Worm (Caenorhabditis elegans) whole organism, L1 larva: ENCODE data around the gene nlp-20.
A peak's percentile ranks its signal among the peaks of the same experiment; 100 is the strongest.

Experiments
- C16A3.4 ChIP-seq: fragments of 150-350 bp; optimal IDR thresholded peaks from 2 replicates; lab custom pipeline; 2014; ENCODE audit warnings: missing biosample characterization, missing genetic modification characterization
- F16B12.6 ChIP-seq: fragments of 150-350 bp; optimal IDR thresholded peaks from 2 replicates; lab custom pipeline; 2014; ENCODE audit warnings: missing biosample characterization, missing genetic modification characterization
- Y116A8C.19 ChIP-seq: sonication (generic microtip); optimal IDR thresholded peaks from 2 replicates; lab custom pipeline; 2016; ENCODE audit warnings: missing compliant biosample characterization, missing genetic modification characterization, borderline replicate concordance
- aha-1 ChIP-seq: fragments of 150-350 bp; optimal IDR thresholded peaks from 2 replicates; lab custom pipeline; 2014; ENCODE audit warnings: missing biosample characterization, missing genetic modification characterization
- alr-1 ChIP-seq: fragments of 200-800 bp; sonication (Bioruptor generic); optimal IDR thresholded peaks from 2 replicates; lab custom pipeline; 2018; ENCODE audit warnings: borderline replicate concordance, mild to moderate bottlenecking, missing genetic modification characterization, missing compliant biosample characterization
- aly-2 ChIP-seq: fragments of 150-350 bp; optimal IDR thresholded peaks from 2 replicates; lab custom pipeline; 2014; ENCODE audit warnings: missing biosample characterization, missing genetic modification characterization
- ceh-63 ChIP-seq: fragments of 200-800 bp; sonication (Bioruptor generic); optimal IDR thresholded peaks from 2 replicates; lab custom pipeline; 2018; ENCODE audit warnings: mild to moderate bottlenecking, missing genetic modification characterization, missing compliant biosample characterization
- ceh-8 ChIP-seq: fragments of 200-800 bp; sonication (Bioruptor generic); optimal IDR thresholded peaks from 2 replicates; lab custom pipeline; 2018; ENCODE audit warnings: mild to moderate bottlenecking, missing genetic modification characterization, moderate library complexity, missing compliant biosample characterization
- ceh-82 ChIP-seq, 3 experiments: fragments of 150-350 bp in 1 of 3; sonication (generic microtip) in 2 of 3; optimal IDR thresholded peaks; 2 replicates each; lab custom pipeline; 2014 to 2017; ENCODE audit warnings: missing biosample characterization in 3 of 3, missing genetic modification characterization in 3 of 3
- ceh-88 ChIP-seq: fragments of 200-800 bp; sonication (Bioruptor generic); IDR thresholded peaks from 2 replicates; pipeline ENCODE4 v1.3.6; 2022; ENCODE audit warnings: missing genetic modification characterization, missing compliant biosample characterization
- ceh-90 ChIP-seq: sonication (generic microtip); optimal IDR thresholded peaks from 2 replicates; lab custom pipeline; 2016; ENCODE audit warnings: missing genetic modification characterization, missing compliant biosample characterization
- efl-1 ChIP-seq, 4 experiments: fragments of 150-350 bp; optimal IDR thresholded peaks in 3 of 4; peaks in 1 of 4; 1 replicate in 1 of 4; 2 replicates in 3 of 4; lab custom pipeline; 2014; ENCODE audit warnings: missing biosample characterization in 2 of 4, missing genetic modification characterization in 2 of 4, missing genetic modification reagents in 2 of 4
- efl-3 ChIP-seq: fragments of 200-800 bp; sonication (Bioruptor generic); optimal IDR thresholded peaks from 2 replicates; lab custom pipeline; 2018; ENCODE audit warnings: mild to moderate bottlenecking, missing genetic modification characterization, missing compliant biosample characterization
- egl-13 ChIP-seq: sonication (generic microtip); optimal IDR thresholded peaks from 2 replicates; lab custom pipeline; 2016; ENCODE audit warnings: missing genotype, missing genetic modification reagents, missing genetic modification characterization, missing compliant biosample characterization
- egl-27 ChIP-seq, 2 experiments: fragments of 150-350 bp in 1 of 2; sonication (generic microtip); optimal IDR thresholded peaks; 3 replicates each; lab custom pipeline; 2017 to 2018; ENCODE audit warnings: missing biosample characterization in 2 of 2, missing genetic modification characterization in 2 of 2, missing genetic modification reagents in 2 of 2
- fkh-8 ChIP-seq: sonication (generic microtip); optimal IDR thresholded peaks from 2 replicates; lab custom pipeline; 2016; ENCODE audit warnings: mild to moderate bottlenecking, missing genetic modification characterization, missing compliant biosample characterization
- hlh-17 ChIP-seq: fragments of 200-800 bp; sonication (Bioruptor generic); optimal IDR thresholded peaks from 2 replicates; lab custom pipeline; 2018; ENCODE audit warnings: missing genetic modification characterization, mild to moderate bottlenecking, missing compliant biosample characterization, moderate library complexity, borderline replicate concordance
- hlh-4 ChIP-seq: sonication (generic microtip); optimal IDR thresholded peaks from 2 replicates; lab custom pipeline; 2016; ENCODE audit warnings: mild to moderate bottlenecking, missing genetic modification characterization, missing compliant biosample characterization
- hpl-2 ChIP-seq: fragments of 150-350 bp; optimal IDR thresholded peaks from 2 replicates; lab custom pipeline; 2014; ENCODE audit warnings: missing biosample characterization, missing genetic modification reagents, missing genetic modification characterization
- irx-1 ChIP-seq: sonication (generic microtip); optimal IDR thresholded peaks from 2 replicates; lab custom pipeline; 2016; ENCODE audit warnings: missing genetic modification characterization, missing compliant biosample characterization
- isw-1 ChIP-seq: fragments of 200-800 bp; sonication (Bioruptor generic); IDR thresholded peaks from 2 replicates; pipeline ENCODE4 v1.3.6; 2022; ENCODE audit warnings: missing genetic modification characterization, missing compliant biosample characterization
- jun-1 ChIP-seq: fragments of 150-350 bp; optimal IDR thresholded peaks from 2 replicates; lab custom pipeline; 2014; ENCODE audit warnings: missing biosample characterization, missing genetic modification reagents, missing genetic modification characterization
- lin-13 ChIP-seq: fragments of 150-350 bp; optimal IDR thresholded peaks from 2 replicates; lab custom pipeline; 2014; ENCODE audit warnings: missing biosample characterization, missing genetic modification reagents, missing genetic modification characterization
- lin-14 ChIP-seq: fragments of 200-800 bp; sonication (Bioruptor generic); optimal IDR thresholded peaks from 2 replicates; lab custom pipeline; 2018; ENCODE audit warnings: mild to moderate bottlenecking, missing genetic modification characterization, moderate library complexity, missing compliant biosample characterization
- lin-35 ChIP-seq, 2 experiments: fragments of 150-350 bp; optimal IDR thresholded peaks; 2 replicates each; lab custom pipeline; 2014; ENCODE audit warnings: missing biosample characterization in 2 of 2, missing genetic modification characterization in 2 of 2, missing genetic modification reagents in 2 of 2
- lin-39 ChIP-seq: fragments of 150-350 bp; optimal IDR thresholded peaks from 2 replicates; lab custom pipeline; 2014; ENCODE audit warnings: missing biosample characterization, missing genetic modification reagents, missing genetic modification characterization
- lir-3 ChIP-seq: sonication (generic microtip); optimal IDR thresholded peaks from 2 replicates; lab custom pipeline; 2016; ENCODE audit warnings: mild to moderate bottlenecking, missing genetic modification characterization, moderate library complexity, missing compliant biosample characterization; ENCODE audit not compliant: poor library complexity
- lsy-2 ChIP-seq, 2 experiments: fragments of 150-350 bp; optimal IDR thresholded peaks; 2 replicates each; lab custom pipeline; 2014; ENCODE audit warnings: missing biosample characterization in 2 of 2, missing genetic modification characterization in 2 of 2
- mab-9 ChIP-seq: fragments of 200-800 bp; sonication (Bioruptor generic); IDR thresholded peaks from 2 replicates; pipeline ENCODE4 v1.3.6; 2022; ENCODE audit warnings: missing genetic modification reagents, missing genetic modification characterization, missing compliant biosample characterization
- mdl-1 ChIP-seq, 2 experiments: fragments of 150-350 bp; optimal IDR thresholded peaks; 2 replicates each; lab custom pipeline; 2014 to 2017; ENCODE audit warnings: missing biosample characterization in 2 of 2, missing genetic modification characterization in 2 of 2, inconsistent platforms in 1 of 2
- mef-2 ChIP-seq: fragments of 150-350 bp; optimal IDR thresholded peaks from 2 replicates; lab custom pipeline; 2014; ENCODE audit warnings: missing biosample characterization, missing genetic modification characterization
- nhr-11 ChIP-seq: fragments of 150-350 bp; optimal IDR thresholded peaks from 2 replicates; lab custom pipeline; 2014; ENCODE audit warnings: missing biosample characterization, missing genetic modification characterization
- nhr-12 ChIP-seq: sonication (generic microtip); optimal IDR thresholded peaks from 2 replicates; lab custom pipeline; 2017; ENCODE audit warnings: missing biosample characterization, missing genetic modification characterization
- nhr-47 ChIP-seq: sonication (generic microtip); optimal IDR thresholded peaks from 2 replicates; lab custom pipeline; 2016; ENCODE audit warnings: mild to moderate bottlenecking, missing genetic modification characterization, moderate library complexity, missing compliant biosample characterization
- nhr-71 ChIP-seq: sonication (generic microtip); optimal IDR thresholded peaks from 2 replicates; lab custom pipeline; 2016; ENCODE audit warnings: mild to moderate bottlenecking, missing genetic modification characterization, moderate library complexity, missing compliant biosample characterization
- nhr-77 ChIP-seq: fragments of 150-350 bp; optimal IDR thresholded peaks from 2 replicates; lab custom pipeline; 2014; ENCODE audit warnings: missing biosample characterization, missing genetic modification characterization
- nhr-84 ChIP-seq: sonication (generic microtip); optimal IDR thresholded peaks from 2 replicates; lab custom pipeline; 2017; ENCODE audit warnings: missing biosample characterization, missing genetic modification characterization
- nhr-85 ChIP-seq: sonication (generic microtip); peaks from one replicate; lab custom pipeline; 2016; ENCODE audit warnings: missing genetic modification characterization, inconsistent platforms, missing compliant biosample characterization
- pag-3 ChIP-seq: sonication (generic microtip); optimal IDR thresholded peaks from 2 replicates; lab custom pipeline; 2017; ENCODE audit warnings: missing genetic modification characterization, mild to moderate bottlenecking, missing compliant biosample characterization, antibody characterized with exemption, borderline replicate concordance; ENCODE audit not compliant: insufficient read depth
- skn-1 ChIP-seq: fragments of 150-350 bp; optimal IDR thresholded peaks from 2 replicates; lab custom pipeline; 2014; ENCODE audit warnings: missing biosample characterization, missing genetic modification characterization
- snpc-4 ChIP-seq: fragments of 150-350 bp; optimal IDR thresholded peaks from 2 replicates; lab custom pipeline; 2014; ENCODE audit warnings: missing biosample characterization, missing genetic modification characterization
- sptf-1 ChIP-seq: fragments of 150-350 bp; optimal IDR thresholded peaks from 2 replicates; lab custom pipeline; 2014; ENCODE audit warnings: missing biosample characterization, missing genetic modification characterization
- sup-37 ChIP-seq: fragments of 200-800 bp; sonication (Bioruptor generic); optimal IDR thresholded peaks from 2 replicates; lab custom pipeline; 2018; ENCODE audit warnings: mild to moderate bottlenecking, missing genetic modification characterization, missing compliant biosample characterization
- tlp-1 ChIP-seq: fragments of 150-350 bp; optimal IDR thresholded peaks from 2 replicates; lab custom pipeline; 2014; ENCODE audit warnings: missing biosample characterization, missing genetic modification characterization
- unc-30 ChIP-seq: sonication (generic microtip); optimal IDR thresholded peaks from 2 replicates; lab custom pipeline; 2017; ENCODE audit warnings: missing biosample characterization, missing genetic modification characterization
- unc-86 ChIP-seq: sonication (generic microtip); optimal IDR thresholded peaks from 2 replicates; lab custom pipeline; 2016; ENCODE audit warnings: missing genetic modification characterization, missing compliant biosample characterization
- unc-98 ChIP-seq: fragments of 200-800 bp; sonication (Bioruptor generic); IDR thresholded peaks from 2 replicates; pipeline ENCODE4 v1.3.6; 2022; ENCODE audit warnings: missing genetic modification characterization, missing compliant biosample characterization
- xbp-1 ChIP-seq: sonication (generic microtip); optimal IDR thresholded peaks from 2 replicates; lab custom pipeline; 2016; ENCODE audit warnings: missing genetic modification characterization, missing compliant biosample characterization
- zag-1 ChIP-seq: fragments of 150-350 bp; optimal IDR thresholded peaks from 2 replicates; lab custom pipeline; 2014; ENCODE audit warnings: missing biosample characterization, missing genetic modification characterization
- zip-4 ChIP-seq: fragments of 200-800 bp; sonication (Bioruptor generic); optimal IDR thresholded peaks from 2 replicates; lab custom pipeline; 2018; ENCODE audit warnings: mild to moderate bottlenecking, missing genetic modification characterization, moderate library complexity, missing compliant biosample characterization
- ztf-11 ChIP-seq, 2 experiments: sonication (generic microtip); optimal IDR thresholded peaks; 2 replicates each; lab custom pipeline; 2016 to 2017; ENCODE audit warnings: missing genetic modification characterization in 2 of 2, missing biosample characterization in 1 of 2, missing compliant biosample characterization in 1 of 2
- ztf-4 ChIP-seq: fragments of 150-350 bp; optimal IDR thresholded peaks from 2 replicates; lab custom pipeline; 2014; ENCODE audit warnings: missing biosample characterization, missing genetic modification characterization

The nlp-20 gene

DNA sequence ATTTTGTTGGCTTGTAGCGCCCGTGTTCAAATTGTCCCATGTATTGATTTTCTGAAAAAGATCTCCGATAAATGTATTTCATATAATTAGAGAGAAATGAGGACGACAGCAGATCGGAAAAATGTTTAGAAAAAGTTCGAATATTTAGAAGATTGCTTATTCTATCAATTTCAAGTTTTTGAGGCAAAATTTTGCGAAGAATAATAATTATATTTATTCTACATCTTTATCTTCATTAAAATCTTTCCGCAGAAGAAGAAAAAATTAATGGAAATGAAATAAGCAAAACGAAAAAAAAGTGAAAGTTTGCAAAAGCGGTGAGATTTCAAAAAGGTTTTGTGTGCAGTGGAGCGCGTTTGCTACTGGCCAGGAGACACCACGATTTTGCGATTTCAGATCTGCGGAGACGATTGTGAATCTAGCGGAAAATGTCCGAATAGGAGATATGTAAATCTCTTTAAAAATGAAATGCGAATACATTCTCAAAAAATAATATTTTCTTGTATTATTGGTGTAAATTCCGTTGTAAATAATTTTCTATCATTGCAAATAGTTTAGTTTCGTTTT lies 11.4 kb upstream of the nlp-20 start, which contains the start of gene nrde-4:
TSS of gene nrde-4 (minus strand) at position 51 of the 567 bp plus-strand sequence.
- no peak for TF ChIP-seq zag-1 (tag; lab: Kevin White, UChicago)
- TF ChIP-seq Y116A8C.19 (tag; lab: Kevin White, UChicago) = no peak
- TF ChIP-seq egl-13 = peak; percentile 14
- no peak for TF ChIP-seq irx-1 (tag; lab: Kevin White, UChicago)
- TF ChIP-seq nhr-85 = peak; percentile 73
- peak; percentile 54 for TF ChIP-seq nhr-77
- no peak for TF ChIP-seq mef-2
- TF ChIP-seq hlh-4 (tag; lab: Kevin White, UChicago) = no peak
- no peak for TF ChIP-seq sup-37 (GFP tag; lab: Kevin White, UChicago)
- no peak for TF ChIP-seq alr-1 (tag; lab: Kevin White, UChicago)
- peak; percentile 70 for TF ChIP-seq pag-3 (tag; lab: Kevin White, UChicago)
- TF ChIP-seq efl-3 (GFP tag; lab: Kevin White, UChicago) = no peak
- TF ChIP-seq jun-1 = peak; percentile 22
- no peak for TF ChIP-seq nhr-84 (tag; lab: Kevin White, UChicago)
- no peak for TF ChIP-seq aly-2 (tag; lab: Kevin White, UChicago)
- no peak for TF ChIP-seq ceh-90 (tag; lab: Kevin White, UChicago)
- TF ChIP-seq hpl-2 = no peak
- TF ChIP-seq lin-14 (GFP tag; lab: Kevin White, UChicago) = peak; percentile 84
- no peak for TF ChIP-seq sptf-1 (tag; lab: Kevin White, UChicago)
- TF ChIP-seq lir-3 = peak; percentile 70
- no peak for TF ChIP-seq egl-27 (tag; optimal IDR thresholded peaks at IDR 0.05; lab: Kevin White, UChicago)
- TF ChIP-seq ceh-88 (GFP tag; lab: Robert Waterston, UW) = no peak
- peak; percentile 66 for TF ChIP-seq fkh-8
- TF ChIP-seq aha-1 (tag; lab: Kevin White, UChicago) = no peak
- TF ChIP-seq mdl-1 (tag; optimal IDR thresholded peaks at IDR 0.05; lab: Kevin White, UChicago) = peak in 1 of 2 experiments; percentile 8
- TF ChIP-seq unc-30 (tag; lab: Kevin White, UChicago) = no peak
- TF ChIP-seq xbp-1 (tag; lab: Kevin White, UChicago) = peak; percentile 61
- TF ChIP-seq hlh-17 (GFP tag; lab: Kevin White, UChicago) = no peak
- TF ChIP-seq unc-98 (GFP tag; lab: Robert Waterston, UW) = no peak
- TF ChIP-seq isw-1 (GFP tag; lab: Robert Waterston, UW) = peak; percentile 43
- TF ChIP-seq mab-9 = no peak
- no peak for TF ChIP-seq ceh-8 (GFP tag; lab: Kevin White, UChicago)
- TF ChIP-seq lin-13 (GFP tag; lab: Kevin White, UChicago) = peak; percentile 67
- no peak for TF ChIP-seq ceh-63 (GFP tag; lab: Kevin White, UChicago)
- TF ChIP-seq skn-1 (tag; lab: Kevin White, UChicago) = peak; percentile 71
- no peak for TF ChIP-seq zip-4
- peak; percentile 61 for TF ChIP-seq nhr-47 (tag; lab: Kevin White, UChicago)
- TF ChIP-seq lsy-2 (tag; optimal IDR thresholded peaks at IDR 0.05; lab: Kevin White, UChicago) = peak; percentile 53 to 86
- TF ChIP-seq unc-86 (tag; lab: Kevin White, UChicago) = peak; percentile 38
- no peak for TF ChIP-seq lin-39 (tag; lab: Kevin White, UChicago)
- no peak for TF ChIP-seq tlp-1 (tag; lab: Kevin White, UChicago)
- peak; percentile 77 for TF ChIP-seq nhr-71 (tag; lab: Kevin White, UChicago)
- no peak for TF ChIP-seq nhr-12 (tag; lab: Kevin White, UChicago)
- peak in 1 of 2 experiments; percentile 30 for TF ChIP-seq ztf-11 (tag; optimal IDR thresholded peaks at IDR 0.05; lab: Kevin White, UChicago)
- no peak for TF ChIP-seq ztf-4
- no peak for TF ChIP-seq nhr-11 (tag; lab: Kevin White, UChicago)
- peak; percentile 65 to 77 (median 69) for TF ChIP-seq ceh-82 (tag; optimal IDR thresholded peaks at IDR 0.05; lab: Kevin White, UChicago)
- TF ChIP-seq efl-1 (optimal IDR thresholded peaks at IDR 0.05; lab: Kevin White, UChicago) = peak; percentile 76 to 79
- peak; percentile 71 to 96 for TF ChIP-seq efl-1 (GFP tag; optimal IDR thresholded peaks at IDR 0.05 in 1 of 2; lab: Kevin White, UChicago)
- TF ChIP-seq C16A3.4 = peak; percentile 86
- peak; percentile 65 for TF ChIP-seq snpc-4
- TF ChIP-seq lin-35 (GFP tag; optimal IDR thresholded peaks at IDR 0.05; lab: Kevin White, UChicago) = peak; percentile 54 to 85
- peak; percentile 48 for TF ChIP-seq F16B12.6
